Worm (Caenorhabditis elegans): ENCODE data around the gene ZK829.3.

DNA sequence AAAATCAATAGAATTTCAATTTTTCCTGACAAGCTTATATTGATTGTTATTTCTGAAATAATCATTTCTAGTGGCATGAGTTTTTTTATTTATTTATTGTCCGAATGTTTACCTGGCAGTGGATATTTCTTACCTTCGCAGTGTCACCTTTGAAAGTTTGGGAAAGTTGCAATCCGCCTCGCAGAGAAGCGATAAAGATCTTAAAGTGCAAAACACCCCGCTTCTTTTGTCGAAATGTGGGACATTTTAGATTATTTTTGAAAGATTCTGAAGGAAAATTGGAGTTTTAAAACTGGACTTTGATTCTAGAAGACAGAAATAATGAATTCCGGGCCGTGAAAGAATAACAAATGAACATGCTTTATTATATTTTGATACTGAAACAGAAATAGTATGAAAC lies 36.8 kb downstream of the ZK829.3 start:
- TF ChIP-seq W03F9.2 (tag; optimal IDR thresholded peaks at IDR 0.05) (no peak), him-1 (tag; optimal IDR thresholded peaks at IDR 0.05) (no peak), dao-5 (tag; optimal IDR thresholded peaks at IDR 0.05) (no peak)

Measured in whole organism, L4/young adult.